Fruit fly (Drosophila melanogaster): Measurements from ENCODE around the gene CG7099.

Gene CG7099

DNA sequence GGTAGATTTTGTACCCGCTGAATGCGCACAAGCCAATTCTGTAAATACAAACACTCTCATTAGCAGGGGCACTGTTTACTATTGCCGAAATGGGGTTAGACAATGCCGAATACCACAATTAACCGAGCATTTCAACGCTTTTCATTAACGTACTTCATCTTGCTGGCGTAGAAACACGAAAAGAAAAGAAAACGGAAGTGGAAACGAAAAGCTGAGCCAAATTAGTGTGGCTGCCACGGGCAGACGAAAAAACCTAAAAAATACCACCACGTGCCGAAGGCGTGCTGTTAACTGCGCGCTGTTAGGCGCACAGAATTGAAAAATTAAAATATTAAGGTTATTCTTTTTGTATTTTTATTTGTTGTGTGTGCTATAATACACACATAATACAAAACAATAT, 7.5 kb downstream of the CG7099 start, which contains the start of gene RpL24 (continued):
- TF ChIP-seq stc (GFP tag; IDR thresholded peaks at IDR 0.05) (peak; percentile 88), CG11085 (GFP tag; IDR thresholded peaks at IDR 0.05) (peak; percentile 85), NfI (GFP tag; optimal IDR thresholded peaks at IDR 0.05) (peak; percentile 96), CG7271 (tag; optimal IDR thresholded peaks at IDR 0.05) (peak; percentile 98), CG9797 (GFP tag; optimal IDR thresholded peaks at IDR 0.05) (peak; percentile 90), Dip3 (GFP tag; optimal IDR thresholded peaks at IDR 0.05) (peak; percentile 89), Lim3 (GFP tag; IDR thresholded peaks at IDR 0.05) (no peak), gcm2 (GFP tag; optimal IDR thresholded peaks at IDR 0.05) (peak; percentile 90), CG15269 (tag; optimal IDR thresholded peaks at IDR 0.05) (peak; percentile 82), Pdp1 (GFP tag; optimal IDR thresholded peaks at IDR 0.05) (peak; percentile 80 to 87), tap (tag; optimal IDR thresholded peaks at IDR 0.05) (peak; percentile 77), CG12769 (tag; optimal IDR thresholded peaks at IDR 0.05) (no peak), knrl (GFP tag; IDR thresholded peaks at IDR 0.05; ENCODE audit: partially characterized antibody) (no peak; the same call in 2 of the 3 replicates), Myb (GFP tag; optimal IDR thresholded peaks at IDR 0.05) (peak; percentile 54), CG1233 (GFP tag; optimal IDR thresholded peaks at IDR 0.05) (peak; percentile 96), Blimp-1 (GFP tag; optimal IDR thresholded peaks at IDR 0.05) (peak; percentile 67), CG15601 (tag; optimal IDR thresholded peaks at IDR 0.05) (peak; percentile 84), CG1792 (GFP tag; optimal IDR thresholded peaks at IDR 0.05) (peak; percentile 80), CG7745 (tag; optimal IDR thresholded peaks at IDR 0.05) (peak; percentile 40), fd3F (GFP tag; optimal IDR thresholded peaks at IDR 0.05) (peak; percentile 79), Sox102F (GFP tag; optimal IDR thresholded peaks at IDR 0.05) (peak; percentile 70), emc (GFP tag; optimal IDR thresholded peaks at IDR 0.05) (peak; percentile 82), CG10431 (GFP tag; optimal IDR thresholded peaks at IDR 0.05) (peak; percentile 93), unpg (GFP tag; optimal IDR thresholded peaks at IDR 0.05) (peak; percentile 90), CG18764 (GFP tag; optimal IDR thresholded peaks at IDR 0.05) (peak; percentile 89), CG4360 (GFP tag; IDR thresholded peaks at IDR 0.05) (peak; percentile 46), CG2129 (GFP tag; IDR thresholded peaks at IDR 0.05; ENCODE audit: partially characterized antibody) (no peak), CG34422 (GFP tag; IDR thresholded peaks at IDR 0.05) (peak; percentile 90; the same call in 2 of the 3 replicates), CG12071 (GFP tag; optimal IDR thresholded peaks at IDR 0.05) (peak; percentile 96), CG10979 (tag; optimal IDR thresholded peaks at IDR 0.05) (peak; percentile 75), twi (tag; optimal IDR thresholded peaks at IDR 0.05) (peak; percentile 73), CG10462 (GFP tag; optimal IDR thresholded peaks at IDR 0.05) (peak; percentile 57), CG7839 (tag; optimal IDR thresholded peaks at IDR 0.05) (peak; percentile 86), CG4282 (GFP tag; optimal IDR thresholded peaks at IDR 0.05) (peak; percentile 71), hbn (GFP tag; IDR thresholded peaks at IDR 0.05; ENCODE audit: partially characterized antibody) (no peak), CG7372 (GFP tag; IDR thresholded peaks at IDR 0.05) (peak; percentile 64; the same call in 1 of the 2 replicates), slp2 (GFP tag; optimal IDR thresholded peaks at IDR 0.05) (peak; percentile 80), Opbp (GFP tag; IDR thresholded peaks at IDR 0.05; ENCODE audit: partially characterized antibody) (0 out of 3 replicates have a peak, but pooled peaks have one; percentile 11), CG10366 (GFP tag; IDR thresholded peaks at IDR 0.05) (peak; percentile 78), Xrp1 (GFP tag; IDR thresholded peaks at IDR 0.05) (peak; percentile 22), trh (GFP tag; optimal IDR thresholded peaks at IDR 0.05) (peak; percentile 69), CG14050 (GFP tag; IDR thresholded peaks at IDR 0.05) (peak; percentile 85), zfh1 (GFP tag; IDR thresholded peaks at IDR 0.05) (peak; percentile 93), CG10274 (GFP tag; optimal IDR thresholded peaks at IDR 0.05) (peak; percentile 87), Kr (GFP tag; optimal IDR thresholded peaks at IDR 0.05) (peak; percentile 83), Lpt (GFP tag; optimal IDR thresholded peaks at IDR 0.05) (no peak), Hr3 (GFP tag; optimal IDR thresholded peaks at IDR 0.05) (peak; percentile 68), NC2β (GFP tag; optimal IDR thresholded peaks at IDR 0.05) (peak; percentile 97), CG4617 (GFP tag; optimal IDR thresholded peaks at IDR 0.05; ENCODE audit: borderline replicate concordance) (peak; percentile 80), CG13123 (GFP tag; optimal IDR thresholded peaks at IDR 0.05) (peak; percentile 83)

Data from whole organism, embryonic.